Worm (Caenorhabditis elegans) whole organism, L1 larva: ENCODE measurements around the gene C04C3.4.

Experiments
- C04F5.9 ChIP-seq: sonication (generic microtip); optimal IDR thresholded peaks from 2 replicates; lab custom pipeline; 2016; ENCODE audit warnings: missing genetic modification characterization, missing compliant biosample characterization
- C16A3.4 ChIP-seq: fragments of 150-350 bp; optimal IDR thresholded peaks from 2 replicates; lab custom pipeline; 2014; ENCODE audit warnings: missing biosample characterization, missing genetic modification characterization
- F16B12.6 ChIP-seq: fragments of 150-350 bp; optimal IDR thresholded peaks from 2 replicates; lab custom pipeline; 2014; ENCODE audit warnings: missing biosample characterization, missing genetic modification characterization
- Y116A8C.19 ChIP-seq: sonication (generic microtip); optimal IDR thresholded peaks from 2 replicates; lab custom pipeline; 2016; ENCODE audit warnings: missing compliant biosample characterization, missing genetic modification characterization, borderline replicate concordance
- aha-1 ChIP-seq: fragments of 150-350 bp; optimal IDR thresholded peaks from 2 replicates; lab custom pipeline; 2014; ENCODE audit warnings: missing biosample characterization, missing genetic modification characterization
- blmp-1 ChIP-seq: fragments of 150-350 bp; optimal IDR thresholded peaks from 2 replicates; lab custom pipeline; 2014; ENCODE audit warnings: missing biosample characterization, missing genetic modification characterization
- ceh-8 ChIP-seq: fragments of 200-800 bp; sonication (Bioruptor generic); optimal IDR thresholded peaks from 2 replicates; lab custom pipeline; 2018; ENCODE audit warnings: mild to moderate bottlenecking, missing genetic modification characterization, moderate library complexity, missing compliant biosample characterization
- ceh-82 ChIP-seq, 3 experiments: fragments of 150-350 bp in 1 of 3; sonication (generic microtip) in 2 of 3; optimal IDR thresholded peaks; 2 replicates each; lab custom pipeline; 2014 to 2017; ENCODE audit warnings: missing biosample characterization in 3 of 3, missing genetic modification characterization in 3 of 3
- ceh-90 ChIP-seq: sonication (generic microtip); optimal IDR thresholded peaks from 2 replicates; lab custom pipeline; 2016; ENCODE audit warnings: missing genetic modification characterization, missing compliant biosample characterization
- dpl-1 ChIP-seq, 3 experiments: fragments of 150-350 bp in 2 of 3; sonication (generic microtip) in 1 of 3; optimal IDR thresholded peaks; 2 replicates each; lab custom pipeline; 2014 to 2017; ENCODE audit warnings: missing biosample characterization in 3 of 3, missing genetic modification characterization in 3 of 3, missing genetic modification reagents in 3 of 3
- dsc-1 ChIP-seq: sonication (generic microtip); optimal IDR thresholded peaks from 2 replicates; lab custom pipeline; 2016; ENCODE audit warnings: mild to moderate bottlenecking, missing genetic modification characterization, missing compliant biosample characterization
- efl-1 ChIP-seq, 4 experiments: fragments of 150-350 bp; optimal IDR thresholded peaks in 3 of 4; peaks in 1 of 4; 1 replicate in 1 of 4; 2 replicates in 3 of 4; lab custom pipeline; 2014; ENCODE audit warnings: missing biosample characterization in 2 of 4, missing genetic modification characterization in 2 of 4, missing genetic modification reagents in 2 of 4
- efl-3 ChIP-seq: fragments of 200-800 bp; sonication (Bioruptor generic); optimal IDR thresholded peaks from 2 replicates; lab custom pipeline; 2018; ENCODE audit warnings: mild to moderate bottlenecking, missing genetic modification characterization, missing compliant biosample characterization
- egl-13 ChIP-seq: sonication (generic microtip); optimal IDR thresholded peaks from 2 replicates; lab custom pipeline; 2016; ENCODE audit warnings: missing genotype, missing genetic modification reagents, missing genetic modification characterization, missing compliant biosample characterization
- egl-27 ChIP-seq, 2 experiments: fragments of 150-350 bp in 1 of 2; sonication (generic microtip); optimal IDR thresholded peaks; 3 replicates each; lab custom pipeline; 2017 to 2018; ENCODE audit warnings: missing biosample characterization in 2 of 2, missing genetic modification characterization in 2 of 2, missing genetic modification reagents in 2 of 2
- elt-2 ChIP-seq: sonication (generic microtip); optimal IDR thresholded peaks from 2 replicates; lab custom pipeline; 2016; ENCODE audit warnings: missing genetic modification characterization, mild to moderate bottlenecking, inconsistent platforms, missing compliant biosample characterization, missing genetic modification reagents
- fkh-10 ChIP-seq: sonication (generic microtip); optimal IDR thresholded peaks from 2 replicates; lab custom pipeline; 2017; ENCODE audit warnings: missing biosample characterization, missing genetic modification reagents, missing genetic modification characterization
- fkh-8 ChIP-seq: sonication (generic microtip); optimal IDR thresholded peaks from 2 replicates; lab custom pipeline; 2016; ENCODE audit warnings: mild to moderate bottlenecking, missing genetic modification characterization, missing compliant biosample characterization
- fos-1 ChIP-seq: fragments of 150-350 bp; optimal IDR thresholded peaks from 2 replicates; lab custom pipeline; 2014; ENCODE audit warnings: missing biosample characterization, missing genetic modification characterization
- grh-1 ChIP-seq: fragments of 200-800 bp; sonication (Bioruptor generic); IDR thresholded peaks from 2 replicates; pipeline ENCODE4 v1.3.6; 2022; ENCODE audit warnings: missing genetic modification reagents, missing genetic modification characterization, missing compliant biosample characterization
- hpl-2 ChIP-seq: fragments of 150-350 bp; optimal IDR thresholded peaks from 2 replicates; lab custom pipeline; 2014; ENCODE audit warnings: missing biosample characterization, missing genetic modification reagents, missing genetic modification characterization
- irx-1 ChIP-seq: sonication (generic microtip); optimal IDR thresholded peaks from 2 replicates; lab custom pipeline; 2016; ENCODE audit warnings: missing genetic modification characterization, missing compliant biosample characterization
- isw-1 ChIP-seq: fragments of 200-800 bp; sonication (Bioruptor generic); IDR thresholded peaks from 2 replicates; pipeline ENCODE4 v1.3.6; 2022; ENCODE audit warnings: missing genetic modification characterization, missing compliant biosample characterization
- jun-1 ChIP-seq: fragments of 150-350 bp; optimal IDR thresholded peaks from 2 replicates; lab custom pipeline; 2014; ENCODE audit warnings: missing biosample characterization, missing genetic modification reagents, missing genetic modification characterization
- lin-13 ChIP-seq: fragments of 150-350 bp; optimal IDR thresholded peaks from 2 replicates; lab custom pipeline; 2014; ENCODE audit warnings: missing biosample characterization, missing genetic modification reagents, missing genetic modification characterization
- lin-14 ChIP-seq: fragments of 200-800 bp; sonication (Bioruptor generic); optimal IDR thresholded peaks from 2 replicates; lab custom pipeline; 2018; ENCODE audit warnings: mild to moderate bottlenecking, missing genetic modification characterization, moderate library complexity, missing compliant biosample characterization
- lin-15B ChIP-seq: fragments of 150-350 bp; sonication (generic microtip); optimal IDR thresholded peaks from 3 replicates; lab custom pipeline; 2014; ENCODE audit warnings: missing biosample characterization, missing genetic modification characterization
- lin-39 ChIP-seq: fragments of 150-350 bp; optimal IDR thresholded peaks from 2 replicates; lab custom pipeline; 2014; ENCODE audit warnings: missing biosample characterization, missing genetic modification reagents, missing genetic modification characterization
- lir-3 ChIP-seq: sonication (generic microtip); optimal IDR thresholded peaks from 2 replicates; lab custom pipeline; 2016; ENCODE audit warnings: mild to moderate bottlenecking, missing genetic modification characterization, moderate library complexity, missing compliant biosample characterization; ENCODE audit not compliant: poor library complexity
- lsy-2 ChIP-seq, 2 experiments: fragments of 150-350 bp; optimal IDR thresholded peaks; 2 replicates each; lab custom pipeline; 2014; ENCODE audit warnings: missing biosample characterization in 2 of 2, missing genetic modification characterization in 2 of 2
- mab-9 ChIP-seq: fragments of 200-800 bp; sonication (Bioruptor generic); IDR thresholded peaks from 2 replicates; pipeline ENCODE4 v1.3.6; 2022; ENCODE audit warnings: missing genetic modification reagents, missing genetic modification characterization, missing compliant biosample characterization
- mef-2 ChIP-seq: fragments of 150-350 bp; optimal IDR thresholded peaks from 2 replicates; lab custom pipeline; 2014; ENCODE audit warnings: missing biosample characterization, missing genetic modification characterization
- nhr-12 ChIP-seq: sonication (generic microtip); optimal IDR thresholded peaks from 2 replicates; lab custom pipeline; 2017; ENCODE audit warnings: missing biosample characterization, missing genetic modification characterization
- nhr-19 ChIP-seq: fragments of 200-800 bp; sonication (Bioruptor generic); conservative IDR thresholded peaks from 2 replicates; pipeline ENCODE4 v1.3.6; 2022; ENCODE audit warnings: missing genetic modification characterization, missing compliant biosample characterization
- nhr-20 ChIP-seq: sonication (generic microtip); optimal IDR thresholded peaks from 2 replicates; lab custom pipeline; 2016; ENCODE audit warnings: mild to moderate bottlenecking, missing genetic modification characterization, missing compliant biosample characterization
- nhr-47 ChIP-seq: sonication (generic microtip); optimal IDR thresholded peaks from 2 replicates; lab custom pipeline; 2016; ENCODE audit warnings: mild to moderate bottlenecking, missing genetic modification characterization, moderate library complexity, missing compliant biosample characterization
- nhr-77 ChIP-seq: fragments of 150-350 bp; optimal IDR thresholded peaks from 2 replicates; lab custom pipeline; 2014; ENCODE audit warnings: missing biosample characterization, missing genetic modification characterization
- nhr-84 ChIP-seq: sonication (generic microtip); optimal IDR thresholded peaks from 2 replicates; lab custom pipeline; 2017; ENCODE audit warnings: missing biosample characterization, missing genetic modification characterization
- nhr-90 ChIP-seq: sonication (generic microtip); optimal IDR thresholded peaks from 2 replicates; lab custom pipeline; 2016; ENCODE audit warnings: mild to moderate bottlenecking, missing genetic modification characterization, missing compliant biosample characterization; ENCODE audit not compliant: poor library complexity
- pag-3 ChIP-seq: sonication (generic microtip); optimal IDR thresholded peaks from 2 replicates; lab custom pipeline; 2017; ENCODE audit warnings: missing genetic modification characterization, mild to moderate bottlenecking, missing compliant biosample characterization, antibody characterized with exemption, borderline replicate concordance; ENCODE audit not compliant: insufficient read depth
- pax-3 ChIP-seq: fragments of 200-800 bp; sonication (Bioruptor generic); optimal IDR thresholded peaks from 2 replicates; lab custom pipeline; 2018; ENCODE audit warnings: mild to moderate bottlenecking, missing genetic modification characterization, moderate library complexity, missing compliant biosample characterization
- skn-1 ChIP-seq: fragments of 150-350 bp; optimal IDR thresholded peaks from 2 replicates; lab custom pipeline; 2014; ENCODE audit warnings: missing biosample characterization, missing genetic modification characterization
- snpc-4 ChIP-seq: fragments of 150-350 bp; optimal IDR thresholded peaks from 2 replicates; lab custom pipeline; 2014; ENCODE audit warnings: missing biosample characterization, missing genetic modification characterization
- sup-37 ChIP-seq: fragments of 200-800 bp; sonication (Bioruptor generic); optimal IDR thresholded peaks from 2 replicates; lab custom pipeline; 2018; ENCODE audit warnings: mild to moderate bottlenecking, missing genetic modification characterization, missing compliant biosample characterization
- tbx-2 ChIP-seq: sonication (generic microtip); optimal IDR thresholded peaks from 2 replicates; lab custom pipeline; 2016; ENCODE audit warnings: missing genetic modification characterization, missing compliant biosample characterization
- unc-130 ChIP-seq: fragments of 150-350 bp; optimal IDR thresholded peaks from 2 replicates; lab custom pipeline; 2017; ENCODE audit warnings: missing biosample characterization, missing genetic modification characterization, inconsistent platforms
- unc-30 ChIP-seq: sonication (generic microtip); optimal IDR thresholded peaks from 2 replicates; lab custom pipeline; 2017; ENCODE audit warnings: missing biosample characterization, missing genetic modification characterization
- unc-86 ChIP-seq: sonication (generic microtip); optimal IDR thresholded peaks from 2 replicates; lab custom pipeline; 2016; ENCODE audit warnings: missing genetic modification characterization, missing compliant biosample characterization
- unc-98 ChIP-seq: fragments of 200-800 bp; sonication (Bioruptor generic); IDR thresholded peaks from 2 replicates; pipeline ENCODE4 v1.3.6; 2022; ENCODE audit warnings: missing genetic modification characterization, missing compliant biosample characterization
- vab-15 ChIP-seq: sonication (generic microtip); optimal IDR thresholded peaks from 2 replicates; lab custom pipeline; 2017; ENCODE audit warnings: missing genotype, mild to moderate bottlenecking, missing genetic modification characterization, missing compliant biosample characterization
- xbp-1 ChIP-seq: sonication (generic microtip); optimal IDR thresholded peaks from 2 replicates; lab custom pipeline; 2016; ENCODE audit warnings: missing genetic modification characterization, missing compliant biosample characterization
- ztf-4 ChIP-seq: fragments of 150-350 bp; optimal IDR thresholded peaks from 2 replicates; lab custom pipeline; 2014; ENCODE audit warnings: missing biosample characterization, missing genetic modification characterization

C04C3.4 gene

DNA sequence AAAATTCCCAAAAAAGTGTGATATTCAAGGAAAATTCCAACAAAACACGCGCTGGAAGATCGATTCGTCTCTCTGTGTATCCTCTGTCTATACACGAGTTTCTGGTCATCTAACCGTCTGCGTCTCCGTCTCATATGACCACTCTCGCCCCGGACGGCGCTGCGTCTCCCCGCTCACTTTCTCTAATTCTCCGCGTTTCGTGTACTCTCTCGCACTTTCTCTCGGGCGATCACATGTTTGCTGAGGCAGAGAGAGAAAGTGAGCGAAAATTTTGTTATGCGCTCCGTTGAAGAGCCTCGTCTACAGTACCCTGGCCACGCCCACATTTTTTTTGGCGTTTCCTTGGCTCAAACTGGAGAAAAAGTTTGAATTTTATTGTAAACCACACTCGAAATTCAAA lies 9.6 kb upstream of the C04C3.4 start (continued):
- TF ChIP-seq pax-3 (tag; lab: Kevin White, UChicago) (peak; percentile 74), dpl-1 (GFP tag; optimal IDR thresholded peaks at IDR 0.05; lab: Kevin White, UChicago) (peak; percentile 81 to 83 (median 82)), unc-98 (GFP tag; lab: Robert Waterston, UW) (0 out of 2 replicates have a peak, but pooled peaks have one; percentile 36), snpc-4 (peak; percentile 54), lin-14 (GFP tag; lab: Kevin White, UChicago) (peak; percentile 98), lir-3 (tag; lab: Kevin White, UChicago) (no peak), ztf-4 (tag; lab: Kevin White, UChicago) (peak; percentile 82), egl-13 (tag; lab: Kevin White, UChicago) (peak; percentile 86), tbx-2 (peak; percentile 95), pag-3 (no peak), lin-39 (peak; percentile 80), mef-2 (tag; lab: Kevin White, UChicago) (peak; percentile 41), nhr-12 (tag; lab: Kevin White, UChicago) (no peak), nhr-20 (tag; lab: Kevin White, UChicago) (peak; percentile 95), F16B12.6 (peak; percentile 74), skn-1 (peak; percentile 83), C04F5.9 (tag; lab: Kevin White, UChicago) (peak; percentile 66), fos-1 (tag; lab: Kevin White, UChicago) (peak; percentile 76), irx-1 (tag; lab: Kevin White, UChicago) (peak; percentile 86), lin-15B (tag; lab: Kevin White, UChicago) (peak; percentile 67), mab-9 (GFP tag; lab: Robert Waterston, UW) (peak; percentile 92), efl-3 (GFP tag; lab: Kevin White, UChicago) (no peak), nhr-90 (tag; lab: Kevin White, UChicago) (peak; percentile 89), nhr-84 (tag; lab: Kevin White, UChicago) (no peak), egl-27 (tag; optimal IDR thresholded peaks at IDR 0.05; lab: Kevin White, UChicago) (peak in 1 of 2 experiments; percentile 55), unc-30 (tag; lab: Kevin White, UChicago) (no peak), fkh-10 (peak; percentile 90), fkh-8 (tag; lab: Kevin White, UChicago) (peak; percentile 94), nhr-47 (tag; lab: Kevin White, UChicago) (peak; percentile 97), Y116A8C.19 (tag; lab: Kevin White, UChicago) (no peak), sup-37 (peak; percentile 28), unc-86 (tag; lab: Kevin White, UChicago) (peak; percentile 97), vab-15 (no peak), ceh-82 (tag; optimal IDR thresholded peaks at IDR 0.05; lab: Kevin White, UChicago) (peak; percentile 49 to 92 (median 82)), unc-130 (tag; lab: Kevin White, UChicago) (no peak), ceh-90 (tag; lab: Kevin White, UChicago) (no peak), C16A3.4 (tag; lab: Kevin White, UChicago) (peak; percentile 65), isw-1 (GFP tag; lab: Robert Waterston, UW) (peak; percentile 90), aha-1 (tag; lab: Kevin White, UChicago) (peak; percentile 93), nhr-19 (GFP tag; lab: Robert Waterston, UW) (peak; percentile 95), blmp-1 (peak; percentile 99), efl-1 (optimal IDR thresholded peaks at IDR 0.05; lab: Kevin White, UChicago) (peak; percentile 93 to 96), efl-1 (GFP tag; optimal IDR thresholded peaks at IDR 0.05 in 1 of 2; lab: Kevin White, UChicago) (peak; percentile 80 to 98), ceh-8 (peak; percentile 87), lin-13 (GFP tag; lab: Kevin White, UChicago) (peak; percentile 92), dsc-1 (peak; percentile 90), jun-1 (tag; lab: Kevin White, UChicago) (peak; percentile 87), nhr-77 (peak; percentile 78), elt-2 (peak; percentile 86), grh-1 (GFP tag; lab: Robert Waterston, UW) (peak; percentile 92), lsy-2 (tag; optimal IDR thresholded peaks at IDR 0.05; lab: Kevin White, UChicago) (peak; percentile 95), xbp-1 (peak; percentile 93), hpl-2 (GFP tag; lab: Kevin White, UChicago) (peak; percentile 65)
